Fruit fly (Drosophila melanogaster): ENCODE results near the gene PpD3.
A peak's percentile ranks its signal among the peaks of the same experiment; 100 is the strongest.

The PpD3 gene

dm6 chr3R:9762955-9763931 is 15.6 kb downstream of the PpD3 start, which contains the start of the genes Snap24 and CG8478:
Gene Snap24, minus strand, starts transcription at chr3R:9763150.
Gene CG8478, plus strand, starts transcription at chr3R:9763650.
- TF ChIP-seq CG7745 (tag; optimal IDR thresholded peaks at IDR 0.05) (no peak), gfzf (GFP tag; optimal IDR thresholded peaks at IDR 0.05) (peak; percentile 55), CG1832 (GFP tag; optimal IDR thresholded peaks at IDR 0.05) (no peak), Lpt (GFP tag; optimal IDR thresholded peaks at IDR 0.05) (no peak), rib (GFP tag; IDR thresholded peaks at IDR 0.05) (peak; percentile 84), vfl (GFP tag; optimal IDR thresholded peaks at IDR 0.05) (no peak), CG17385 (GFP tag; optimal IDR thresholded peaks at IDR 0.05) (no peak), CG13287 (GFP tag; IDR thresholded peaks at IDR 0.05; ENCODE audit: partially characterized antibody) (peak; percentile 82), Gug (GFP tag; IDR thresholded peaks at IDR 0.05) (no peak), pho (GFP tag; optimal IDR thresholded peaks at IDR 0.05) (no peak), CG12391 (tag; optimal IDR thresholded peaks at IDR 0.05) (peak; percentile 42), CG8089 (GFP tag; optimal IDR thresholded peaks at IDR 0.05) (no peak), psq (GFP tag; optimal IDR thresholded peaks at IDR 0.05) (no peak), Fer1 (GFP tag; optimal IDR thresholded peaks at IDR 0.05) (peak; percentile 5), Scr (GFP tag; IDR thresholded peaks at IDR 0.05; ENCODE audit: partially characterized antibody) (peak; percentile 79), tgo (GFP tag; IDR thresholded peaks at IDR 0.05) (no peak), Ada2b (GFP tag; IDR thresholded peaks at IDR 0.05) (no peak), Asciz (GFP tag; optimal IDR thresholded peaks at IDR 0.05) (no peak), CG6683 (GFP tag; optimal IDR thresholded peaks at IDR 0.05) (no peak), CHES-1-like (GFP tag; optimal IDR thresholded peaks at IDR 0.05) (no peak), Gsc (GFP tag; IDR thresholded peaks at IDR 0.05) (no peak), E2f2 (GFP tag; IDR thresholded peaks at IDR 0.05) (peak; percentile 85), CG1024 (GFP tag; IDR thresholded peaks at IDR 0.05) (no peak), lov (optimal IDR thresholded peaks at IDR 0.05) (no peak), lov (GFP tag; IDR thresholded peaks at IDR 0.05) (no peak), Kr (GFP tag; optimal IDR thresholded peaks at IDR 0.05) (no peak), CG34224 (GFP tag; IDR thresholded peaks at IDR 0.05; ENCODE audit: partially characterized antibody) (peak; percentile 79), CG2116 (GFP tag; optimal IDR thresholded peaks at IDR 0.05) (peak; percentile 66), CG7987 (GFP tag; optimal IDR thresholded peaks at IDR 0.05) (no peak), CG18262 (tag; optimal IDR thresholded peaks at IDR 0.05) (no peak), D (optimal IDR thresholded peaks at IDR 0.05) (no peak), D (GFP tag; optimal IDR thresholded peaks at IDR 0.05) (no peak), CG6654 (GFP tag; optimal IDR thresholded peaks at IDR 0.05) (no peak), CG6175 (GFP tag; IDR thresholded peaks at IDR 0.05) (no peak), CG34376 (GFP tag; optimal IDR thresholded peaks at IDR 0.05) (no peak), sim (GFP tag; IDR thresholded peaks at IDR 0.05) (no peak), jumu (GFP tag; optimal IDR thresholded peaks at IDR 0.05) (no peak), CG9797 (GFP tag; optimal IDR thresholded peaks at IDR 0.05) (peak; percentile 2), shn (GFP tag; optimal IDR thresholded peaks at IDR 0.05) (no peak), CTCF (GFP tag; optimal IDR thresholded peaks at IDR 0.05) (no peak), CG10147 (GFP tag; optimal IDR thresholded peaks at IDR 0.05) (no peak), CG8478 (optimal IDR thresholded peaks at IDR 0.05) (no peak), pita (GFP tag; optimal IDR thresholded peaks at IDR 0.05) (peak; percentile 46), ap (GFP tag; IDR thresholded peaks at IDR 0.05) (no peak), CG32532 (GFP tag; IDR thresholded peaks at IDR 0.05) (no peak), CG12236 (GFP tag; optimal IDR thresholded peaks at IDR 0.05) (no peak), NFAT (GFP tag; IDR thresholded peaks at IDR 0.05) (no peak), CG2889 (GFP tag; IDR thresholded peaks at IDR 0.05) (no peak), CG5953 (GFP tag; IDR thresholded peaks at IDR 0.05) (no peak), org-1 (GFP tag; optimal IDR thresholded peaks at IDR 0.05) (no peak), tap (tag; optimal IDR thresholded peaks at IDR 0.05) (no peak)

Measured in whole organism, embryonic.